Fruit fly (Drosophila melanogaster) whole organism, embryonic: ENCODE measurements around the gene CG42375.

ENCODE experiments used
- Antp ChIP-seq: fragments of 200-800 bp; sonication (Bioruptor generic); optimal IDR thresholded peaks from 3 replicates; lab custom pipeline; 2016; ENCODE audit warnings: missing biosample characterization, missing genetic modification characterization
- Atf-2 ChIP-seq: fragments of 200-800 bp; sonication (Bioruptor generic); optimal IDR thresholded peaks from 2 replicates; lab custom pipeline; 2016; ENCODE audit warnings: missing biosample characterization, missing genetic modification characterization
- CG10274 ChIP-seq: fragments of 200-800 bp; sonication (Bioruptor generic); optimal IDR thresholded peaks from 3 replicates; lab custom pipeline; 2017; ENCODE audit warnings: missing biosample characterization, mild to moderate bottlenecking, missing genetic modification characterization
- CG10366 ChIP-seq: fragments of 200-800 bp; sonication (Bioruptor generic); IDR thresholded peaks from 2 replicates; pipeline ENCODE4 v1.3.6; 2022; ENCODE audit warnings: missing biosample characterization, missing genetic modification characterization
- CG10462 ChIP-seq: fragments of 200-800 bp; sonication (Bioruptor generic); optimal IDR thresholded peaks from 2 replicates; lab custom pipeline; 2016; ENCODE audit warnings: missing biosample characterization, missing genetic modification characterization
- CG10959 ChIP-seq: fragments of 200-800 bp; sonication (Bioruptor generic); IDR thresholded peaks from 2 replicates; pipeline ENCODE4 v1.3.6; 2022; ENCODE audit warnings: missing biosample characterization, missing genetic modification characterization
- CG13123 ChIP-seq: fragments of 200-800 bp; sonication (Bioruptor generic); optimal IDR thresholded peaks from 2 replicates; lab custom pipeline; 2016; ENCODE audit warnings: missing biosample characterization, missing genetic modification characterization
- CG14014 ChIP-seq: fragments of 200-800 bp; sonication (Bioruptor generic); IDR thresholded peaks from 2 replicates; pipeline ENCODE4 v1.3.6; 2022; ENCODE audit warnings: missing biosample characterization, missing genetic modification characterization
- CG15514 ChIP-seq: fragments of 200-800 bp; sonication (Bioruptor generic); optimal IDR thresholded peaks from 3 replicates; lab custom pipeline; 2017; ENCODE audit warnings: missing biosample characterization, missing genetic modification characterization, mild to moderate bottlenecking, moderate library complexity, missing genetic modification reagents
- CG16779 ChIP-seq: fragments of 200-800 bp; sonication (Bioruptor generic); IDR thresholded peaks from 2 replicates; pipeline ENCODE4 v1.3.6; 2022; ENCODE audit warnings: missing biosample characterization, missing genetic modification characterization
- CG2129 ChIP-seq: fragments of 200-800 bp; sonication (Bioruptor generic); IDR thresholded peaks from 2 replicates; pipeline ENCODE4 v1.3.6; 2022; ENCODE audit warnings: missing biosample characterization, missing genetic modification characterization; ENCODE audit not compliant: partially characterized antibody
- CG2199 ChIP-seq: fragments of 200-800 bp; sonication (Bioruptor generic); IDR thresholded peaks from 3 replicates; pipeline ENCODE4 v1.3.6; 2022; ENCODE audit warnings: missing biosample characterization, missing genetic modification characterization
- CG34422 ChIP-seq: fragments of 200-800 bp; sonication (Bioruptor generic); IDR thresholded peaks from 3 replicates; pipeline ENCODE4 v1.3.6; 2022; ENCODE audit warnings: missing biosample characterization, missing genetic modification characterization
- CG4707 ChIP-seq: fragments of 200-800 bp; sonication (Bioruptor generic); optimal IDR thresholded peaks from 2 replicates; lab custom pipeline; 2018; ENCODE audit warnings: missing biosample characterization, mild to moderate bottlenecking, missing genetic modification characterization, moderate library complexity
- CG4820 ChIP-seq: fragments of 200-800 bp; sonication (Bioruptor generic); optimal IDR thresholded peaks from 3 replicates; lab custom pipeline; 2016; ENCODE audit warnings: missing biosample characterization, missing genetic modification characterization
- CG6254 ChIP-seq: fragments of 200-800 bp; sonication (Bioruptor generic); optimal IDR thresholded peaks from 3 replicates; lab custom pipeline; 2017; ENCODE audit warnings: mild to moderate bottlenecking, missing biosample characterization, missing genetic modification reagents, missing genetic modification characterization
- CG6272 ChIP-seq: fragments of 200-800 bp; sonication (Bioruptor generic); IDR thresholded peaks from 2 replicates; pipeline ENCODE4 v1.3.6; 2022; ENCODE audit warnings: missing biosample characterization, missing genetic modification characterization
- CG7271 ChIP-seq: fragments of 200-800 bp; sonication (Bioruptor generic); optimal IDR thresholded peaks from 2 replicates; lab custom pipeline; 2018; ENCODE audit warnings: missing biosample characterization, mild to moderate bottlenecking, missing genetic modification characterization, moderate library complexity
- CG7963 ChIP-seq: fragments of 200-800 bp; sonication (Bioruptor generic); IDR thresholded peaks from 3 replicates; pipeline ENCODE4 v1.3.6; 2022; ENCODE audit warnings: missing biosample characterization, missing genetic modification characterization; ENCODE audit not compliant: partially characterized antibody
- CG9932 ChIP-seq: fragments of 200-800 bp; sonication (Bioruptor generic); IDR thresholded peaks from 2 replicates; pipeline ENCODE4 v1.3.6; 2022; ENCODE audit warnings: missing biosample characterization, missing genetic modification characterization
- CrebB ChIP-seq: fragments of 200-800 bp; sonication (Bioruptor generic); optimal IDR thresholded peaks from 3 replicates; lab custom pipeline; 2018; ENCODE audit warnings: missing biosample characterization, mild to moderate bottlenecking, missing genetic modification characterization
- Dp ChIP-seq: fragments of 200-800 bp; sonication (Bioruptor generic); optimal IDR thresholded peaks from 2 replicates; lab custom pipeline; 2018; ENCODE audit warnings: missing biosample characterization, mild to moderate bottlenecking, missing genetic modification characterization, moderate library complexity
- HLH3B ChIP-seq: fragments of 200-800 bp; sonication (Bioruptor generic); IDR thresholded peaks from 2 replicates; pipeline ENCODE4 v1.3.6; 2022; ENCODE audit warnings: missing biosample characterization, missing genetic modification characterization
- HLH4C ChIP-seq: fragments of 200-800 bp; sonication (Bioruptor generic); IDR thresholded peaks from 3 replicates; pipeline ENCODE4 v1.3.6; 2022; ENCODE audit warnings: missing biosample characterization, missing genetic modification characterization; ENCODE audit not compliant: partially characterized antibody
- Hmr ChIP-seq: fragments of 200-800 bp; sonication (Bioruptor generic); optimal IDR thresholded peaks from 3 replicates; lab custom pipeline; 2017; ENCODE audit warnings: mild to moderate bottlenecking, missing biosample characterization, missing genetic modification reagents, missing genetic modification characterization
- Hr51 ChIP-seq, 2 experiments: fragments of 200-800 bp; sonication (Bioruptor generic); optimal IDR thresholded peaks; 2 replicates in 1 of 2; 3 replicates in 1 of 2; lab custom pipeline; 2016 to 2018; ENCODE audit warnings: missing biosample characterization in 2 of 2, missing genetic modification characterization in 2 of 2, mild to moderate bottlenecking in 1 of 2, moderate library complexity in 1 of 2
- Nf-YA ChIP-seq: fragments of 200-800 bp; sonication (Bioruptor generic); IDR thresholded peaks from 2 replicates; pipeline ENCODE4 v1.3.6; 2022; ENCODE audit warnings: missing biosample characterization, missing genetic modification characterization
- NfI ChIP-seq: fragments of 200-800 bp; sonication (Bioruptor generic); optimal IDR thresholded peaks from 3 replicates; lab custom pipeline; 2018; ENCODE audit warnings: missing biosample characterization, mild to moderate bottlenecking, missing genetic modification characterization, moderate library complexity
- TFAM ChIP-seq: fragments of 200-800 bp; sonication (Bioruptor generic); optimal IDR thresholded peaks from 2 replicates; lab custom pipeline; 2017; ENCODE audit warnings: missing biosample characterization, missing genetic modification characterization, inconsistent platforms
- Taf1 ChIP-seq: fragments of 200-800 bp; sonication (Bioruptor generic); IDR thresholded peaks from 2 replicates; pipeline ENCODE4 v1.3.6; 2022; ENCODE audit warnings: missing biosample characterization, missing genetic modification characterization
- Vsx1 ChIP-seq: fragments of 200-800 bp; sonication (Bioruptor generic); optimal IDR thresholded peaks from 2 replicates; lab custom pipeline; 2017; ENCODE audit warnings: missing biosample characterization, mild to moderate bottlenecking, missing genetic modification characterization, missing genetic modification reagents
- abd-A ChIP-seq: fragments of 200-800 bp; sonication (Bioruptor generic); optimal IDR thresholded peaks from 3 replicates; lab custom pipeline; 2019; ENCODE audit warnings: missing biosample characterization, mild to moderate bottlenecking, missing genetic modification characterization, moderate library complexity
- cad ChIP-seq: fragments of >200 bp; optimal IDR thresholded peaks from 2 replicates; lab custom pipeline; 2017; ENCODE audit warnings: missing biosample characterization, missing genetic modification characterization
- chm ChIP-seq: fragments of 200-800 bp; sonication (Bioruptor generic); IDR thresholded peaks from 2 replicates; pipeline ENCODE4 v1.3.6; 2022; ENCODE audit warnings: missing biosample characterization, missing genetic modification characterization
- dati ChIP-seq: fragments of 200-800 bp; sonication (Bioruptor generic); IDR thresholded peaks from 2 replicates; pipeline ENCODE4 v1.3.6; 2022; ENCODE audit warnings: missing biosample characterization, missing genetic modification characterization
- dm ChIP-seq: fragments of 200-800 bp; sonication (Bioruptor generic); optimal IDR thresholded peaks from 3 replicates; lab custom pipeline; 2016; ENCODE audit warnings: missing biosample characterization, missing genetic modification characterization
- dysf ChIP-seq: fragments of 200-800 bp; sonication (Bioruptor generic); IDR thresholded peaks from 3 replicates; pipeline ENCODE4 v1.3.6; 2022; ENCODE audit warnings: missing biosample characterization, missing genetic modification characterization
- gt ChIP-seq: fragments of 200-800 bp; sonication (Bioruptor generic); IDR thresholded peaks from 2 replicates; pipeline ENCODE4 v1.3.6; 2022; ENCODE audit warnings: missing biosample characterization, missing genetic modification characterization
- jigr1 ChIP-seq: fragments of 200-800 bp; sonication (Bioruptor generic); IDR thresholded peaks from 3 replicates; pipeline ENCODE4 v1.3.6; 2022; ENCODE audit warnings: missing biosample characterization, missing genetic modification characterization
- kni ChIP-seq: fragments of 200-800 bp; sonication (Bioruptor generic); optimal IDR thresholded peaks from 3 replicates; lab custom pipeline; 2017; ENCODE audit warnings: mild to moderate bottlenecking, missing biosample characterization, missing genetic modification reagents, missing genetic modification characterization
- nau ChIP-seq: fragments of 200-800 bp; sonication (Bioruptor generic); optimal IDR thresholded peaks from 3 replicates; lab custom pipeline; 2017; ENCODE audit warnings: missing biosample characterization, mild to moderate bottlenecking, missing genetic modification characterization, missing genetic modification reagents
- pan ChIP-seq, 4 experiments: fragments of >200 bp in 3 of 4; fragments of 200-800 bp in 1 of 4; sonication (Bioruptor generic) in 1 of 4; optimal IDR thresholded peaks in 3 of 4; IDR thresholded peaks in 1 of 4; 2 replicates each; pipeline versions ENCODE4 v1.3.6 to Lab custom; 2017 to 2022; ENCODE audit warnings: missing biosample characterization in 2 of 4, missing genetic modification characterization in 2 of 4, mixed read lengths in 1 of 4
- pnt ChIP-seq: fragments of 200-800 bp; sonication (Bioruptor generic); optimal IDR thresholded peaks from 3 replicates; lab custom pipeline; 2016; ENCODE audit warnings: missing biosample characterization, missing genetic modification characterization
- pros ChIP-seq: fragments of 200-800 bp; sonication (Bioruptor generic); optimal IDR thresholded peaks from 3 replicates; lab custom pipeline; 2019; ENCODE audit warnings: missing biosample characterization, mild to moderate bottlenecking, missing genetic modification characterization, moderate library complexity
- ssp ChIP-seq: fragments of 200-800 bp; sonication (Bioruptor generic); IDR thresholded peaks from 2 replicates; pipeline ENCODE4 v1.3.6; 2022; ENCODE audit warnings: missing biosample characterization, missing genetic modification characterization
- tll ChIP-seq, 2 experiments: fragments of 200-800 bp in 1 of 2; fragments of >200 bp in 1 of 2; sonication (Bioruptor generic) in 1 of 2; optimal IDR thresholded peaks; 2 replicates each; lab custom pipeline; 2017 to 2019; ENCODE audit warnings: missing biosample characterization in 2 of 2, missing genetic modification characterization in 2 of 2, mild to moderate bottlenecking in 1 of 2, moderate library complexity in 1 of 2
- trh ChIP-seq: fragments of 200-800 bp; sonication (Bioruptor generic); optimal IDR thresholded peaks from 2 replicates; lab custom pipeline; 2016; ENCODE audit warnings: missing biosample characterization, missing genetic modification characterization
- unc-4 ChIP-seq: fragments of 200-800 bp; sonication (Bioruptor generic); IDR thresholded peaks from 2 replicates; pipeline ENCODE4 v1.3.6; 2022; ENCODE audit warnings: missing biosample characterization, missing genetic modification characterization; ENCODE audit not compliant: partially characterized antibody
- wdn ChIP-seq: fragments of 200-800 bp; sonication (Bioruptor generic); IDR thresholded peaks from 2 replicates; pipeline ENCODE4 v1.3.6; 2022; ENCODE audit warnings: missing biosample characterization, missing genetic modification characterization

CG42375 gene

DNA sequence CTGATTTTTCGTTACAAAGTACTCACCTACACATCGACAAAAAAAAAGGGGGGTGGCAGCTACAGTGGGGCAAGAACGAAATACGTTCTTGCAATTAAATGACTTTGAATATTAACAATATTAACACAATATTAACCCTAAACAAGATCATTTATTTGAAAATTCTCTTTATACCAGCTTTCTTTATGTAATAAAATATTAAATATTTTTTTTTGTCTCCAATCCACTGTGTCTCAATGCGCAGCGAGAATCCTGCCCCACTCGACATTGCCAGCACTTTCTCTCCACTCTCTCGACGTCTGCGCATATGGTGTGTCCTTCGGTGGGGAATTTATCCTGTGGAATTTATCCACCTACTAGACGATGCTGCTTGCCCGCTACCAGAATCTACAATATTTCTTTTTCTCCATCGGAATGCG lies 21.0 kb downstream of the CG42375 start (continued):
- TF ChIP-seq Hmr (peak; percentile 96), Hr51 (GFP tag; optimal IDR thresholded peaks at IDR 0.05; lab: Kevin White, UChicago) (peak; percentile 28 to 91), wdn (GFP tag; lab: Robert Waterston, UW) (peak; percentile 93), Antp (GFP tag; lab: Kevin White, UChicago) (peak; percentile 49), CG14014 (peak; percentile 96), CG10366 (GFP tag; lab: Robert Waterston, UW) (peak; percentile 91), dm (GFP tag; lab: Kevin White, UChicago) (no peak), pnt (GFP tag; lab: Kevin White, UChicago) (peak; percentile 25), CG10462 (GFP tag; lab: Kevin White, UChicago) (peak; percentile 56), CG13123 (GFP tag; lab: Kevin White, UChicago) (peak; percentile 72), HLH4C (GFP tag; lab: Robert Waterston, UW) (0 out of 3 replicates have a peak, but pooled peaks have one; percentile 12), CG2199 (GFP tag; lab: Robert Waterston, UW) (peak; percentile 88; the same call in 2 of the 3 replicates), gt (GFP tag; lab: Robert Waterston, UW) (peak; percentile 77; the same call in 1 of the 2 replicates), CG15514 (GFP tag; lab: Kevin White, UChicago) (peak; percentile 87), cad (GFP tag; lab: Kevin White, UChicago) (no peak), TFAM (GFP tag; lab: Kevin White, UChicago) (peak; percentile 23), ssp (GFP tag; lab: Robert Waterston, UW) (peak; percentile 87), CG2129 (GFP tag; lab: Robert Waterston, UW) (no peak), CG6272 (GFP tag; lab: Robert Waterston, UW) (peak; percentile 89), CG10274 (GFP tag; lab: Kevin White, UChicago) (peak; percentile 73), CG9932 (GFP tag; lab: Robert Waterston, UW) (peak; percentile 93), CG4820 (GFP tag; lab: Kevin White, UChicago) (peak; percentile 82), Vsx1 (GFP tag; lab: Kevin White, UChicago) (peak; percentile 62), CG34422 (GFP tag; lab: Robert Waterston, UW) (peak; percentile 95), dysf (peak; percentile 95), Atf-2 (GFP tag; lab: Kevin White, UChicago) (peak; percentile 13), trh (peak; percentile 48), pros (GFP tag; lab: Kevin White, UChicago) (no peak), nau (GFP tag; lab: Kevin White, UChicago) (peak; percentile 82), CG4707 (GFP tag; lab: Kevin White, UChicago) (peak; percentile 78), unc-4 (no peak), Nf-YA (GFP tag; lab: Robert Waterston, UW) (peak; percentile 89), CG10959 (GFP tag; lab: Robert Waterston, UW) (peak; percentile 90), CG7963 (GFP tag; lab: Robert Waterston, UW) (peak; percentile 42; the same call in 1 of the 3 replicates), pan (optimal IDR thresholded peaks at IDR 0.05; lab: Kevin White, UChicago) (no peak), pan (GFP tag; optimal IDR thresholded peaks at IDR 0.05 in 1 of 2, IDR thresholded peaks at IDR 0.05 in 1 of 2) (peak in 1 of 2 experiments; percentile 96), chm (GFP tag; lab: Robert Waterston, UW) (peak; percentile 95), Taf1 (GFP tag; lab: Robert Waterston, UW) (peak; percentile 93), dati (GFP tag; lab: Robert Waterston, UW) (peak; percentile 85), Dp (GFP tag; lab: Kevin White, UChicago) (no peak), jigr1 (GFP tag; lab: Robert Waterston, UW) (peak; percentile 85), kni (GFP tag; lab: Kevin White, UChicago) (peak; percentile 55), CG7271 (tag; lab: Kevin White, UChicago) (peak; percentile 61), tll (GFP tag; optimal IDR thresholded peaks at IDR 0.05; lab: Kevin White, UChicago) (no peak), CG6254 (GFP tag; lab: Kevin White, UChicago) (peak; percentile 88), abd-A (tag; lab: Kevin White, UChicago) (no peak), HLH3B (peak; percentile 96), CG16779 (peak; percentile 86), CrebB (peak; percentile 88), NfI (GFP tag; lab: Kevin White, UChicago) (peak; percentile 90)
